Fruit fly (Drosophila melanogaster) whole organism: Measurements from ENCODE around the gene CG15602.

Experiments used
- CG8478 ChIP-seq: fragments of >200 bp; optimal IDR thresholded peaks from 2 replicates; lab custom pipeline; 2018; ENCODE audit warnings: inconsistent platforms
- Dll ChIP-seq: fragments of >200 bp; optimal IDR thresholded peaks from 2 replicates; lab custom pipeline; 2017
- EcR ChIP-seq, 2 experiments: fragments of >200 bp; optimal IDR thresholded peaks; 2 replicates each; lab custom pipeline; 2017; ENCODE audit warnings: missing biosample characterization in 2 of 2, missing genetic modification characterization in 2 of 2, missing genetic modification reagents in 2 of 2
- pan ChIP-seq: fragments of >200 bp; optimal IDR thresholded peaks from 2 replicates; lab custom pipeline; 2017
- psq ChIP-seq: fragments of >200 bp; optimal IDR thresholded peaks from 2 replicates; lab custom pipeline; 2017
- usp ChIP-seq: fragments of >200 bp; optimal IDR thresholded peaks from 2 replicates; lab custom pipeline; 2017; ENCODE audit warnings: missing biosample characterization, missing genetic modification characterization, mixed read lengths

DNA sequence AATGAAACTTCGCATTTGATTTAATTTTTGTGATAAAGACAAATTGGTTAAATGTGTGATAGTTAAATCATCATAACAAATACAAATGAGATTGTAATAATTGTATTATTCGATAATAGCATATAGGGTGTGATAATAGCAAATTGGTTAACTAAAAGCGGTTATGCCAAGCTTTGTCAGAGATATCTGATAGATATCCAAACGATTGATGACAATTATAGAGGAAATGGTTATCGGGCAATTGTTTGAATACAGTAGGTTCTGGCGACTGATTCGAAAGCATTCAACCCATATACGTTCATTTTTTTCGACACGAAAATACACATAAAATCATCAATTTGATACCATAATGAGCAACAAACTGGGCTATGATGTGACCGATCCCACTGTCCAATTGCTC is 10.0 kb downstream of the CG15602 start, which contains the start of gene CG8509:
- TF ChIP-seq EcR (GFP tag; optimal IDR thresholded peaks at IDR 0.05; lab: Kevin White, UChicago) (no peak), psq (no peak), usp (GFP tag; lab: Kevin White, UChicago) (no peak), Dll (lab: Kevin White, UChicago) (no peak), pan (no peak), CG8478 (no peak)
